Fruit fly (Drosophila melanogaster) whole organism, embryonic: ENCODE results near the gene Aprt.
A peak's percentile ranks its signal among the peaks of the same experiment; 100 is the strongest.

ENCODE experiments used
- Ada2b ChIP-seq: fragments of 200-800 bp; sonication (Bioruptor generic); IDR thresholded peaks from 2 replicates; pipeline ENCODE4 v1.3.6; 2022; ENCODE audit warnings: missing biosample characterization, missing genetic modification characterization
- Bteb2 ChIP-seq: fragments of 200-800 bp; sonication (Bioruptor generic); optimal IDR thresholded peaks from 2 replicates; lab custom pipeline; 2016; ENCODE audit warnings: missing biosample characterization, missing genetic modification characterization
- C15 ChIP-seq: fragments of 200-800 bp; sonication (Bioruptor generic); IDR thresholded peaks from 3 replicates; pipeline ENCODE4 v1.3.6; 2022; ENCODE audit warnings: missing biosample characterization, missing genetic modification characterization
- CG10147 ChIP-seq: fragments of 200-800 bp; sonication (Bioruptor generic); optimal IDR thresholded peaks from 2 replicates; lab custom pipeline; 2019; ENCODE audit warnings: missing biosample characterization, mild to moderate bottlenecking, missing genetic modification characterization, moderate library complexity
- CG1024 ChIP-seq: fragments of 200-800 bp; sonication (Bioruptor generic); IDR thresholded peaks from 2 replicates; pipeline ENCODE4 v1.3.6; 2022; ENCODE audit warnings: missing biosample characterization, missing genetic modification characterization
- CG10543 ChIP-seq: fragments of 200-800 bp; sonication (Bioruptor generic); optimal IDR thresholded peaks from 3 replicates; lab custom pipeline; 2017; ENCODE audit warnings: missing biosample characterization, mild to moderate bottlenecking, missing genetic modification characterization, moderate library complexity
- CG11723 ChIP-seq: fragments of 200-800 bp; sonication (Bioruptor generic); optimal IDR thresholded peaks from 2 replicates; lab custom pipeline; 2017; ENCODE audit warnings: missing biosample characterization, mild to moderate bottlenecking, missing genetic modification characterization
- CG12299 ChIP-seq: fragments of 200-800 bp; sonication (Bioruptor generic); optimal IDR thresholded peaks from 2 replicates; lab custom pipeline; 2018; ENCODE audit warnings: missing biosample characterization, mild to moderate bottlenecking, missing genetic modification characterization
- CG15073 ChIP-seq: fragments of 200-800 bp; sonication (Bioruptor generic); optimal IDR thresholded peaks from 2 replicates; lab custom pipeline; 2016; ENCODE audit warnings: missing biosample characterization, missing genetic modification characterization
- CG15269 ChIP-seq: fragments of 200-800 bp; sonication (Bioruptor generic); optimal IDR thresholded peaks from 2 replicates; lab custom pipeline; 2018; ENCODE audit warnings: missing biosample characterization, mild to moderate bottlenecking, missing genetic modification characterization, moderate library complexity
- CG1529 ChIP-seq: fragments of 200-800 bp; sonication (Bioruptor generic); optimal IDR thresholded peaks from 3 replicates; lab custom pipeline; 2018; ENCODE audit warnings: missing biosample characterization, missing genetic modification characterization
- CG15696 ChIP-seq: fragments of 200-800 bp; sonication (Bioruptor generic); optimal IDR thresholded peaks from 2 replicates; lab custom pipeline; 2019; ENCODE audit warnings: missing biosample characterization, mild to moderate bottlenecking, missing genetic modification characterization, moderate library complexity
- CG17568 ChIP-seq: fragments of 200-800 bp; sonication (Bioruptor generic); optimal IDR thresholded peaks from 2 replicates; lab custom pipeline; 2018; ENCODE audit warnings: missing biosample characterization, mild to moderate bottlenecking, missing genetic modification characterization, moderate library complexity
- CG31224 ChIP-seq: fragments of 200-800 bp; sonication (Bioruptor generic); IDR thresholded peaks from 2 replicates; pipeline ENCODE4 v1.3.6; 2022; ENCODE audit warnings: missing biosample characterization, missing genetic modification characterization
- CG34224 ChIP-seq: fragments of 200-800 bp; sonication (Bioruptor generic); IDR thresholded peaks from 3 replicates; pipeline ENCODE4 v1.3.6; 2022; ENCODE audit warnings: missing biosample characterization, missing genetic modification characterization; ENCODE audit not compliant: partially characterized antibody
- CG3838 ChIP-seq: fragments of 200-800 bp; sonication (Bioruptor generic); optimal IDR thresholded peaks from 3 replicates; lab custom pipeline; 2016; ENCODE audit warnings: missing biosample characterization, missing genetic modification characterization
- CG3995 ChIP-seq: fragments of 200-800 bp; sonication (Bioruptor generic); optimal IDR thresholded peaks from 3 replicates; lab custom pipeline; 2016; ENCODE audit warnings: missing biosample characterization, missing genetic modification characterization
- CG4730 ChIP-seq: fragments of 200-800 bp; sonication (Bioruptor generic); IDR thresholded peaks from 2 replicates; pipeline ENCODE4 v1.3.6; 2022; ENCODE audit warnings: missing biosample characterization, missing genetic modification characterization
- CG4854 ChIP-seq: fragments of 200-800 bp; sonication (Bioruptor generic); optimal IDR thresholded peaks from 2 replicates; lab custom pipeline; 2016; ENCODE audit warnings: missing biosample characterization, missing genetic modification characterization, inconsistent platforms
- CG5180 ChIP-seq: fragments of 200-800 bp; sonication (Bioruptor generic); optimal IDR thresholded peaks from 3 replicates; lab custom pipeline; 2017; ENCODE audit warnings: missing biosample characterization, missing genetic modification characterization, mild to moderate bottlenecking, moderate library complexity, missing genetic modification reagents
- CG6689 ChIP-seq: fragments of 200-800 bp; sonication (Bioruptor generic); IDR thresholded peaks from 2 replicates; pipeline ENCODE4 v1.3.6; 2022; ENCODE audit warnings: missing biosample characterization, missing genetic modification characterization
- CG6765 ChIP-seq: fragments of 200-800 bp; sonication (Bioruptor generic); optimal IDR thresholded peaks from 3 replicates; lab custom pipeline; 2017; ENCODE audit warnings: missing biosample characterization, mild to moderate bottlenecking, missing genetic modification characterization
- CG7357 ChIP-seq: fragments of 200-800 bp; sonication (Bioruptor generic); IDR thresholded peaks from 3 replicates; pipeline ENCODE4 v1.3.6; 2022; ENCODE audit warnings: missing biosample characterization, missing genetic modification characterization
- CkIIα-i1 ChIP-seq: fragments of 200-800 bp; sonication (Bioruptor generic); IDR thresholded peaks from 2 replicates; pipeline ENCODE4 v1.3.6; 2022; ENCODE audit warnings: missing biosample characterization, missing genetic modification characterization
- Deaf1 ChIP-seq: fragments of 200-800 bp; optimal IDR thresholded peaks from 3 replicates; lab custom pipeline; 2019; ENCODE audit warnings: missing biosample characterization, mild to moderate bottlenecking, missing genetic modification characterization, moderate library complexity
- Doc2 ChIP-seq: fragments of 200-800 bp; sonication (Bioruptor generic); IDR thresholded peaks from 2 replicates; pipeline ENCODE4 v1.3.6; 2022; ENCODE audit warnings: missing biosample characterization, missing genetic modification characterization
- Ets65A ChIP-seq: fragments of 200-800 bp; sonication (Bioruptor generic); peaks from one replicate; lab custom pipeline; 2016; ENCODE audit warnings: missing biosample characterization, missing genetic modification characterization
- HHEX ChIP-seq: fragments of 200-800 bp; sonication (Bioruptor generic); optimal IDR thresholded peaks from 3 replicates; lab custom pipeline; 2017; ENCODE audit warnings: missing biosample characterization, mild to moderate bottlenecking, missing genetic modification characterization, missing genetic modification reagents
- HLH4C ChIP-seq: fragments of 200-800 bp; sonication (Bioruptor generic); IDR thresholded peaks from 3 replicates; pipeline ENCODE4 v1.3.6; 2022; ENCODE audit warnings: missing biosample characterization, missing genetic modification characterization; ENCODE audit not compliant: partially characterized antibody
- HLH54F ChIP-seq: fragments of 200-800 bp; sonication (Bioruptor generic); optimal IDR thresholded peaks from 3 replicates; lab custom pipeline; 2016; ENCODE audit warnings: missing biosample characterization, missing genetic modification characterization
- Hand ChIP-seq: fragments of 200-800 bp; sonication (Bioruptor generic); optimal IDR thresholded peaks from 2 replicates; lab custom pipeline; 2017; ENCODE audit warnings: mild to moderate bottlenecking, missing biosample characterization, missing genetic modification reagents, missing genetic modification characterization
- Hr3 ChIP-seq: fragments of 200-800 bp; sonication (Bioruptor generic); optimal IDR thresholded peaks from 3 replicates; lab custom pipeline; 2016; ENCODE audit warnings: missing biosample characterization, missing genetic modification characterization
- Hsf ChIP-seq: fragments of 200-800 bp; sonication (Bioruptor generic); optimal IDR thresholded peaks from 3 replicates; lab custom pipeline; 2016; ENCODE audit warnings: missing biosample characterization, missing genetic modification characterization
- MBD-R2 ChIP-seq: fragments of 200-800 bp; sonication (Bioruptor generic); IDR thresholded peaks from 2 replicates; pipeline ENCODE4 v1.3.6; 2022; ENCODE audit warnings: missing biosample characterization, missing genetic modification characterization
- MESR4 ChIP-seq: fragments of 200-800 bp; sonication (Bioruptor generic); optimal IDR thresholded peaks from 2 replicates; lab custom pipeline; 2018; ENCODE audit warnings: missing biosample characterization, mild to moderate bottlenecking, missing genetic modification characterization, moderate library complexity
- Mes4 ChIP-seq: fragments of 200-800 bp; sonication (Bioruptor generic); optimal IDR thresholded peaks from 2 replicates; lab custom pipeline; 2016; ENCODE audit warnings: missing biosample characterization, missing genetic modification characterization
- NK7.1 ChIP-seq: fragments of 200-800 bp; sonication (Bioruptor generic); optimal IDR thresholded peaks from 3 replicates; lab custom pipeline; 2016; ENCODE audit warnings: missing biosample characterization, missing genetic modification characterization
- ac ChIP-seq: fragments of 200-800 bp; sonication (Bioruptor generic); optimal IDR thresholded peaks from 3 replicates; lab custom pipeline; 2017; ENCODE audit warnings: missing biosample characterization, mild to moderate bottlenecking, missing genetic modification characterization
- amos ChIP-seq: fragments of 200-800 bp; sonication (Bioruptor generic); IDR thresholded peaks from 2 replicates; pipeline ENCODE4 v1.3.6; 2022; ENCODE audit warnings: missing biosample characterization, missing genetic modification characterization; ENCODE audit not compliant: partially characterized antibody
- bbx ChIP-seq: fragments of 200-800 bp; sonication (Bioruptor generic); IDR thresholded peaks from 2 replicates; pipeline ENCODE4 v1.3.6; 2022; ENCODE audit warnings: missing biosample characterization, missing genetic modification characterization; ENCODE audit not compliant: partially characterized antibody
- chn ChIP-seq: fragments of 200-800 bp; sonication (Bioruptor generic); optimal IDR thresholded peaks from 2 replicates; lab custom pipeline; 2016; ENCODE audit warnings: missing biosample characterization, missing genetic modification characterization
- crc ChIP-seq: fragments of 200-800 bp; sonication (Bioruptor generic); optimal IDR thresholded peaks from 2 replicates; lab custom pipeline; 2016; ENCODE audit warnings: missing biosample characterization, missing genetic modification characterization
- disco-r ChIP-seq: fragments of 200-800 bp; sonication (Bioruptor generic); optimal IDR thresholded peaks from 2 replicates; lab custom pipeline; 2016; ENCODE audit warnings: missing biosample characterization, missing genetic modification characterization
- fd96Cb ChIP-seq: fragments of 200-800 bp; sonication (Bioruptor generic); optimal IDR thresholded peaks from 2 replicates; lab custom pipeline; 2018; ENCODE audit warnings: missing biosample characterization, mild to moderate bottlenecking, missing genetic modification characterization, moderate library complexity
- hkb ChIP-seq, 2 experiments: fragments of 200-800 bp in 1 of 2; fragments of >200 bp in 1 of 2; sonication (Bioruptor generic) in 1 of 2; IDR thresholded peaks in 1 of 2; optimal IDR thresholded peaks in 1 of 2; 2 replicates each; pipeline versions ENCODE4 v1.3.6 to Lab custom; 2017 to 2022; ENCODE audit warnings: missing biosample characterization in 1 of 2, missing genetic modification characterization in 1 of 2
- ken ChIP-seq: fragments of 200-800 bp; sonication (Bioruptor generic); IDR thresholded peaks from 3 replicates; pipeline ENCODE4 v1.3.6; 2022; ENCODE audit warnings: missing biosample characterization, missing genetic modification characterization
- luna ChIP-seq: fragments of 200-800 bp; sonication (Bioruptor generic); optimal IDR thresholded peaks from 2 replicates; lab custom pipeline; 2016; ENCODE audit warnings: missing biosample characterization, missing genetic modification characterization
- oc ChIP-seq: fragments of 200-800 bp; sonication (Bioruptor generic); optimal IDR thresholded peaks from 2 replicates; lab custom pipeline; 2018; ENCODE audit warnings: missing biosample characterization, mild to moderate bottlenecking, missing genetic modification characterization, moderate library complexity
- phol ChIP-seq: fragments of 200-800 bp; sonication (Bioruptor generic); optimal IDR thresholded peaks from 3 replicates; lab custom pipeline; 2018; ENCODE audit warnings: missing biosample characterization, mild to moderate bottlenecking, missing genetic modification characterization, moderate library complexity
- row ChIP-seq: fragments of 200-800 bp; sonication (Bioruptor generic); IDR thresholded peaks from 3 replicates; pipeline ENCODE4 v1.3.6; 2022; ENCODE audit warnings: missing biosample characterization, missing genetic modification characterization
- unc-4 ChIP-seq: fragments of 200-800 bp; sonication (Bioruptor generic); IDR thresholded peaks from 2 replicates; pipeline ENCODE4 v1.3.6; 2022; ENCODE audit warnings: missing biosample characterization, missing genetic modification characterization; ENCODE audit not compliant: partially characterized antibody

The Aprt gene

DNA sequence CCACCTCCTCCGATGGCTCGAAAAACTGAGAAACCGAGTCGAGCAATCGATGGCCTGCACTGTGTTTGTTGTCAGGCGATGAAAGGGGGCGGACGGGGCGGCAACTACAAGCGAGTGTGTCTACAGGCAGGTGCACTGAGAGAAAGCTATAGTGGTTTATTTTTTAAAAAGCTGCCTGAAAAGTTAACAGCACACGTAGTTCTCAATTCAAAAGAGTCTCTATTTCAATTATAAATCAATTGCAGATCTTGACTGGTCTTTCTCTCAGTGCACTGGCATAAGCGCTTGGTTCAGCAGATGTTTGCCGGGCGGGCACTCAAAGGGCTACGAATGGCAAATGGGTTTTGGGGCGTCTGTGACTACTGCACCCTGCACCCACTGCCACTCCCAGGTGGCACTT lies 4.1 kb downstream of the Aprt start (continued):
- TF ChIP-seq CG17568 (GFP tag; lab: Kevin White, UChicago) (no peak), CG31224 (GFP tag; lab: Robert Waterston, UW) (peak; percentile 55; the same call in 1 of the 2 replicates), unc-4 (GFP tag; lab: Robert Waterston, UW) (no peak), phol (peak; percentile 32), CG5180 (GFP tag; lab: Kevin White, UChicago) (no peak), HHEX (no peak), CG15269 (tag; lab: Kevin White, UChicago) (no peak), HLH4C (no peak), CG3838 (no peak), Doc2 (no peak), hkb (optimal IDR thresholded peaks at IDR 0.05; lab: Kevin White, UChicago) (no peak), hkb (GFP tag; IDR thresholded peaks at IDR 0.05; lab: Robert Waterston, UW) (peak; percentile 57; the same call in 1 of the 2 replicates), disco-r (GFP tag; lab: Kevin White, UChicago) (no peak), MESR4 (no peak), CG10147 (no peak), oc (tag; lab: Kevin White, UChicago) (no peak), Bteb2 (GFP tag; lab: Kevin White, UChicago) (no peak), CG10543 (GFP tag; lab: Kevin White, UChicago) (no peak), amos (no peak), CG11723 (GFP tag; lab: Kevin White, UChicago) (no peak), chn (GFP tag; lab: Kevin White, UChicago) (no peak), NK7.1 (GFP tag; lab: Kevin White, UChicago) (no peak), CG15073 (GFP tag; lab: Kevin White, UChicago) (no peak), Ets65A (GFP tag; lab: Kevin White, UChicago) (peak; percentile 43), ac (no peak), luna (GFP tag; lab: Kevin White, UChicago) (no peak), CG15696 (no peak), CG4730 (GFP tag; lab: Robert Waterston, UW) (0 out of 2 replicates have a peak, but pooled peaks have one; percentile 29), bbx (no peak), Hr3 (GFP tag; lab: Kevin White, UChicago) (no peak), Deaf1 (tag; lab: Kevin White, UChicago) (no peak), CG3995 (GFP tag; lab: Kevin White, UChicago) (no peak), HLH54F (GFP tag; lab: Kevin White, UChicago) (no peak), Hsf (GFP tag; lab: Kevin White, UChicago) (no peak), Mes4 (GFP tag; lab: Kevin White, UChicago) (no peak), CG7357 (0 out of 3 replicates have a peak, but pooled peaks have one; percentile 34), Hand (GFP tag; lab: Kevin White, UChicago) (no peak), CG6689 (peak; percentile 39; the same call in 1 of the 2 replicates), Ada2b (peak; percentile 70), CkIIα-i1 (GFP tag; lab: Robert Waterston, UW) (no peak), CG1024 (0 out of 2 replicates have a peak, but pooled peaks have one; percentile 26), CG12299 (tag; lab: Kevin White, UChicago) (no peak), MBD-R2 (GFP tag; lab: Robert Waterston, UW) (no peak), CG6765 (GFP tag; lab: Kevin White, UChicago) (no peak), ken (GFP tag; lab: Robert Waterston, UW) (no peak), C15 (GFP tag; lab: Robert Waterston, UW) (0 out of 3 replicates have a peak, but pooled peaks have one; percentile 54), fd96Cb (peak; percentile 33), row (GFP tag; lab: Robert Waterston, UW) (peak; percentile 60), CG4854 (GFP tag; lab: Kevin White, UChicago) (no peak), CG34224 (GFP tag; lab: Robert Waterston, UW) (no peak), crc (GFP tag; lab: Kevin White, UChicago) (no peak), CG1529 (GFP tag; lab: Kevin White, UChicago) (no peak)
